Fruit fly (Drosophila melanogaster) whole organism, pupa: ENCODE results near the gene Dbp21E2.
A peak's percentile ranks its signal among the peaks of the same experiment; 100 is the strongest.

Source experiments
- CG10348 ChIP-seq: fragments of 200-800 bp; sonication (Bioruptor generic); IDR thresholded peaks from 2 replicates; pipeline ENCODE4 v1.3.6; 2022; ENCODE audit warnings: missing biosample characterization, missing genetic modification characterization
- CG12605 ChIP-seq: fragments of 200-800 bp; sonication (Bioruptor generic); IDR thresholded peaks from 2 replicates; pipeline ENCODE4 v1.3.6; 2022; ENCODE audit warnings: missing biosample characterization, missing genetic modification characterization
- CG13204 ChIP-seq: fragments of 200-800 bp; sonication (Bioruptor generic); optimal IDR thresholded peaks from 2 replicates; lab custom pipeline; 2018; ENCODE audit warnings: missing biosample characterization, mild to moderate bottlenecking, missing genetic modification characterization, moderate library complexity
- CG14655 ChIP-seq: fragments of 200-800 bp; sonication (Bioruptor generic); optimal IDR thresholded peaks from 3 replicates; lab custom pipeline; 2017; ENCODE audit warnings: mild to moderate bottlenecking, missing biosample characterization, missing genetic modification reagents, missing genetic modification characterization
- CG15710 ChIP-seq: fragments of 200-800 bp; sonication (Bioruptor generic); optimal IDR thresholded peaks from 2 replicates; lab custom pipeline; 2018; ENCODE audit warnings: missing biosample characterization, mild to moderate bottlenecking, missing genetic modification characterization, moderate library complexity
- CG17806 ChIP-seq: fragments of 200-800 bp; sonication (Bioruptor generic); optimal IDR thresholded peaks from 2 replicates; lab custom pipeline; 2018; ENCODE audit warnings: missing biosample characterization, mild to moderate bottlenecking, missing genetic modification characterization, moderate library complexity
- CG32121 ChIP-seq: fragments of 200-800 bp; sonication (Bioruptor generic); IDR thresholded peaks from 2 replicates; pipeline ENCODE4 v1.3.6; 2022; ENCODE audit warnings: missing biosample characterization, missing genetic modification characterization
- CG34367 ChIP-seq: fragments of 200-800 bp; sonication (Bioruptor generic); optimal IDR thresholded peaks from 2 replicates; lab custom pipeline; 2018; ENCODE audit warnings: missing biosample characterization, mild to moderate bottlenecking, missing genetic modification characterization
- CG4496 ChIP-seq: fragments of 200-800 bp; sonication (Bioruptor generic); IDR thresholded peaks from 3 replicates; pipeline ENCODE4 v1.3.6; 2022; ENCODE audit warnings: missing biosample characterization, missing genetic modification characterization
- CG8159 ChIP-seq: fragments of 200-800 bp; sonication (Bioruptor generic); optimal IDR thresholded peaks from 3 replicates; lab custom pipeline; 2018; ENCODE audit warnings: missing biosample characterization, mild to moderate bottlenecking, missing genetic modification characterization, moderate library complexity
- CG8301 ChIP-seq: fragments of 200-800 bp; sonication (Bioruptor generic); optimal IDR thresholded peaks from 2 replicates; lab custom pipeline; 2018; ENCODE audit warnings: missing biosample characterization, mild to moderate bottlenecking, missing genetic modification characterization
- CG9948 ChIP-seq: fragments of 200-800 bp; sonication (Bioruptor generic); optimal IDR thresholded peaks from 2 replicates; lab custom pipeline; 2018; ENCODE audit warnings: missing biosample characterization, mild to moderate bottlenecking, missing genetic modification characterization, moderate library complexity
- D1 ChIP-seq: fragments of 200-800 bp; sonication (Bioruptor generic); optimal IDR thresholded peaks from 2 replicates; lab custom pipeline; 2018; ENCODE audit warnings: missing biosample characterization, mild to moderate bottlenecking, missing genetic modification characterization, moderate library complexity
- EcR ChIP-seq: fragments of 200-800 bp; sonication (Bioruptor generic); optimal IDR thresholded peaks from 3 replicates; lab custom pipeline; 2019; ENCODE audit warnings: missing biosample characterization, missing genetic modification characterization, mild to moderate bottlenecking, moderate library complexity, missing genetic modification reagents
- Ets98B ChIP-seq: fragments of 200-800 bp; sonication (Bioruptor generic); IDR thresholded peaks from 2 replicates; pipeline ENCODE4 v1.3.6; 2022; ENCODE audit warnings: missing biosample characterization, missing genetic modification characterization
- Pif1A ChIP-seq: fragments of 200-800 bp; sonication (Bioruptor generic); optimal IDR thresholded peaks from 3 replicates; lab custom pipeline; 2016; ENCODE audit warnings: missing biosample characterization, missing genetic modification characterization
- Pif1B ChIP-seq: fragments of 200-800 bp; sonication (Bioruptor generic); optimal IDR thresholded peaks from 3 replicates; lab custom pipeline; 2016; ENCODE audit warnings: missing biosample characterization, missing genetic modification characterization
- Snoo ChIP-seq: fragments of 200-800 bp; sonication (Bioruptor generic); optimal IDR thresholded peaks from 3 replicates; lab custom pipeline; 2017; ENCODE audit warnings: missing biosample characterization, mild to moderate bottlenecking, missing genetic modification characterization, inconsistent platforms
- fd96Ca ChIP-seq: fragments of 200-800 bp; sonication (Bioruptor generic); IDR thresholded peaks from 3 replicates; pipeline ENCODE4 v1.3.6; 2022; ENCODE audit warnings: missing biosample characterization, missing genetic modification characterization
- gl ChIP-seq: fragments of 200-800 bp; sonication (Bioruptor generic); optimal IDR thresholded peaks from 2 replicates; lab custom pipeline; 2018; ENCODE audit warnings: missing biosample characterization, mild to moderate bottlenecking, missing genetic modification characterization
- rn ChIP-seq: fragments of 200-800 bp; sonication (Bioruptor generic); IDR thresholded peaks from 2 replicates; pipeline ENCODE4 v1.3.6; 2022; ENCODE audit warnings: missing biosample characterization, missing genetic modification characterization

Gene Dbp21E2

DNA sequence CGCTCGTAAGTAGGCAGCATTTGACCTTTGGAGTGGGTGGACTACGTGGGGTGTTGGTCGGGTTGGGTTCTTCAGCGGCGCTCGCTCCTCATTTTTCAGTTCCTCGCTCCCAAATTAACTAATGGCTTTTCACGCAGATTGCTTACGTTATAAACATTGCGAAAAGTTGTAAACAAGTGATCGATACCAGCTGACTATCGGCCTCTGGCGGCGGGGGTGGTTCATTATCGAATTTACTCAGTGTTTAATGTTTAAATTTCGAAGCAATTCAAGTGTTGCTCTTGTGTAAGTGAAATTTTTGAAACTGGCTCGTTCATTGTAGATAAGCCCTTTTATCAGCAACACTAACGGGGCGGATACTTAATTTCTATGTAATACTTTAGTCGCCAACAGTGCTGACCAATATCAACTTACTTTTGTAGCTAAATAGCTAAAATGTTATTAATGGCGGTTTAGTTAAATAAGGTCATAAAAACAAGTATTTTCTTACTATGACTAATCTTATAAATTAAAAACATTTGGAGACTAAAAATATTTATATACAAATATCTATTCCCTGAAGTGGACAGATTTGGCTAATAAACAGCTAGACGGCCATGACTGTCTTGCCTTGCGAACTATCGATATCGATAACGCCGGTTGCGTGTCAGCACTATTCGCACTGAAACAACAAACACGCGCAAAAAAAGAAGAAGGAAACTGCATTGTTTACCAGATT, 8.1 kb downstream of the Dbp21E2 start, which contains the start of the genes PGAP2 and Clp:
Gene PGAP2 (minus strand): TSS at position 194 of the 718 bp plus-strand sequence.
Gene Clp (plus strand): TSS at position 650 of the 718 bp plus-strand sequence.
- TF ChIP-seq CG34367 (tag; lab: Kevin White, UChicago), result peak; percentile 49
- TF ChIP-seq CG14655 (GFP tag; lab: Kevin White, UChicago), result no peak
- peak; percentile 64 for TF ChIP-seq CG4496 (GFP tag; lab: Robert Waterston, UW)
- peak; percentile 28 for TF ChIP-seq Ets98B (GFP tag; lab: Robert Waterston, UW)
- no peak for TF ChIP-seq CG12605
- TF ChIP-seq CG17806 (tag; lab: Kevin White, UChicago), result peak; percentile 68
- TF ChIP-seq CG15710 (tag; lab: Kevin White, UChicago), result peak; percentile 76
- TF ChIP-seq fd96Ca, result 0 out of 3 replicates have a peak, but pooled peaks have one; percentile 42
- no peak for TF ChIP-seq EcR (GFP tag; lab: Kevin White, UChicago)
- TF ChIP-seq Snoo (tag; lab: Kevin White, UChicago), result peak; percentile 54
- TF ChIP-seq rn (GFP tag; lab: Robert Waterston, UW), result peak; percentile 50; the same call in 1 of the 2 replicates
- TF ChIP-seq CG13204 (GFP tag; lab: Kevin White, UChicago), result no peak
- peak; percentile 51 for TF ChIP-seq CG8301 (tag; lab: Kevin White, UChicago)
- TF ChIP-seq D1 (tag; lab: Kevin White, UChicago), result no peak
- TF ChIP-seq gl (tag; lab: Kevin White, UChicago), result no peak
- no peak for TF ChIP-seq CG10348 (GFP tag; lab: Robert Waterston, UW)
- peak; percentile 67; the same call in 1 of the 2 replicates for TF ChIP-seq CG32121
- TF ChIP-seq Pif1A, result no peak
- TF ChIP-seq CG8159 (tag; lab: Kevin White, UChicago), result peak; percentile 75
- TF ChIP-seq CG9948 (tag; lab: Kevin White, UChicago), result peak; percentile 68
- TF ChIP-seq Pif1B (GFP tag; lab: Kevin White, UChicago), result no peak
- TF ChIP-seq, all 21 proteins: peak for 12

DNA sequence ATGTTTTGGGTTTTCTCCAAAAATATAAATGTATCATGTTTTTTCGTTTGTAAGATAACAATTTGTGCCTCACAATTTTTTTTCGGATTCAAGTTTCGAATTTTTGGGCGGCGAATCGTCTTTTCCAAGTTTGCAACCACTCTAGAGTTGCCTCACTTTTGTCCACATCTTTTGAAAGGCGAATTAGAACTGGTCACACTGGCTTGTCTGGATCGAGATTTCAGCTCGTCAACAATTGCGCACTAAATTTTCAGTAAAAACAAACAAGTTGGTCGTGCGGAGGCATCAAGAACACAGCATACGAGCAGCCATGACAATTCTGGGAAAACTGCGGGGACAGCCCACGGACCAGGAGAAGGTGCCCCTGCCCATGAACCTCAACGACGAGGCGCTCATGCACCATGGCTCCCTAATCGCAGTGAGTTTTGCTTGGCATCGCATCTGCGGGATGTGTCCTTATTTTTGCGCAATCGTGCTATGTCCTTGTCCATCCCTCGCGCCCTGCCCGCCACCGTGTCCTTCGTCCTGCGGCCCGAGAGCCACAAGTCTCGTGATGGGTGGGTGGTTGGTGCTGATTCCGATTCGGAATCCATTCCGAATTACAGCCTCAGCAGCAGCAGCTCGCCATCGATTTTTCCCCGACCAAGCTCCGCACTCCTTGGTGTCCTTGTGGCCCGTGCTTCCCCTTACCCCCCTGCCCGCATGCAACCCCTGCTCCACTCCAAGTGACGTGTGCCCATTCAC, 10.0 kb downstream of the Dbp21E2 start, which contains the start of gene CG3662:
Gene CG3662 (plus strand): TSS at position 48 of the 744 bp plus-strand sequence.
- no peak for TF ChIP-seq CG9948 (tag; lab: Kevin White, UChicago)
- no peak for TF ChIP-seq CG17806 (tag; lab: Kevin White, UChicago)
- TF ChIP-seq Snoo (tag; lab: Kevin White, UChicago), result no peak
- TF ChIP-seq D1 (tag; lab: Kevin White, UChicago), result no peak
- no peak for TF ChIP-seq Pif1A
- no peak for TF ChIP-seq CG12605
- 0 out of 3 replicates have a peak, but pooled peaks have one; percentile 36 for TF ChIP-seq CG4496 (GFP tag; lab: Robert Waterston, UW)

DNA sequence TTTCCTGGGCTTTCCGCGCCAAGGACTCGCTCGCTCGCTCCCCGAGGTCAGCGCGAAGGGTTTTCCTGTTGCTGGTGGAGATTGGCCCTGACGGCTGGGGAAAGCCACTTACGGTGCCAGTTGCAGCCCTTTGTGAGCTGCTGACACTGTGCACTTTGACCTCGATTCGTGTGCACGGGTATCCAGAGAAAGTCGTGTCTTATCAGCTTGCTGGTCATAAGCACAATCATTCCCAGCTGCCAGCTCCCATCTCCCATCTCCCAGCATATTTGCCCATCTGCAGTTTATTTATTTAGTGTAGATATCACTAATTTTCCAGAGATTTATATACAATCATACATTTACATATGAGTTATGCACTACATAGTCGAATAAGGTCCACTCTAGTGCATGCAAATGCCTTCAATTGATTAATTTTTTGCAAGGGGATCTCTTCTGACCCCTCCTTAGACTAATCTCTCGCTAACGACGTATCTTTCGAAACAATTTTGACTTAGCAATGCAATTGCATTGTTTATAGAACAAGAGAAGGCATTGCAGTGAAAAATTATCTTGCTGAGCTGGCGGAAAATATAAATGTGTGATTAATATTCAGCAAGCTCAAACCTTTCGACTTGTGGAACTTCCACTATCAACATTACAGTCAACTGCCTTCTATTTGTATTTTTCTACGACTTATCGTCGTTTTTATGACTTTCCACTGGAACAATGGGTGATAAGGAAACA, 10.8 kb downstream of the Dbp21E2 start:
- TF ChIP-seq Ets98B (GFP tag; lab: Robert Waterston, UW), result no peak
- peak; percentile 88 for TF ChIP-seq CG8159 (tag; lab: Kevin White, UChicago)
- TF ChIP-seq CG14655 (GFP tag; lab: Kevin White, UChicago), result no peak
- no peak for TF ChIP-seq EcR (GFP tag; lab: Kevin White, UChicago)
- no peak for TF ChIP-seq fd96Ca

dm6 chr2L:825768-826263, 14.4 kb downstream of the Dbp21E2 start, which contains the start of the genes CG3862 and dock:
CG3862 (minus strand) TSS chr2L:825861.
dock (plus strand) TSS chr2L:825969.
- TF ChIP-seq gl (tag; lab: Kevin White, UChicago) (peak; percentile 2), CG15710 (tag; lab: Kevin White, UChicago) (peak; percentile 23), CG8301 (tag; lab: Kevin White, UChicago) (no peak), CG10348 (GFP tag; lab: Robert Waterston, UW) (no peak), Pif1A (no peak), CG4496 (GFP tag; lab: Robert Waterston, UW) (peak; percentile 58), Snoo (tag; lab: Kevin White, UChicago) (peak; percentile 4), fd96Ca (peak; percentile 55; the same call in 2 of the 3 replicates), CG9948 (tag; lab: Kevin White, UChicago) (no peak), EcR (GFP tag; lab: Kevin White, UChicago) (peak; percentile 92), CG32121 (no peak), CG17806 (tag; lab: Kevin White, UChicago) (no peak), Ets98B (GFP tag; lab: Robert Waterston, UW) (peak; percentile 50; the same call in 1 of the 2 replicates), CG12605 (0 out of 2 replicates have a peak, but pooled peaks have one; percentile 23), CG8159 (tag; lab: Kevin White, UChicago) (peak; percentile 32), CG14655 (GFP tag; lab: Kevin White, UChicago) (no peak)

- no peak for TF ChIP-seq rn (GFP tag; lab: Robert Waterston, UW)
- no peak for TF ChIP-seq Ets98B (GFP tag; lab: Robert Waterston, UW)
- no peak for TF ChIP-seq fd96Ca
- TF ChIP-seq CG10348 (GFP tag; lab: Robert Waterston, UW), result no peak
- TF ChIP-seq D1 (tag; lab: Kevin White, UChicago), result no peak
- TF ChIP-seq CG34367 (tag; lab: Kevin White, UChicago), result no peak
- no peak for TF ChIP-seq CG8301 (tag; lab: Kevin White, UChicago)
- TF ChIP-seq Pif1B (GFP tag; lab: Kevin White, UChicago), result no peak
- TF ChIP-seq Pif1A, result no peak
- TF ChIP-seq CG32121, result no peak
- no peak for TF ChIP-seq CG9948 (tag; lab: Kevin White, UChicago)
- TF ChIP-seq EcR (GFP tag; lab: Kevin White, UChicago), result no peak
- no peak for TF ChIP-seq CG17806 (tag; lab: Kevin White, UChicago)
- TF ChIP-seq CG14655 (GFP tag; lab: Kevin White, UChicago), result no peak
- no peak for TF ChIP-seq CG4496 (GFP tag; lab: Robert Waterston, UW)
- no peak for TF ChIP-seq CG15710 (tag; lab: Kevin White, UChicago)
- no peak for TF ChIP-seq Snoo (tag; lab: Kevin White, UChicago)
- TF ChIP-seq, all 21 proteins: peak for 0
Observed at dm6 chr2L:826388-826787, 15.0 kb downstream of the Dbp21E2 start.
